Fruit fly (Drosophila melanogaster) whole organism, prepupa: ENCODE measurements around the gene Ts.
A peak's percentile ranks its signal among the peaks of the same experiment; 100 is the strongest.

ENCODE experiments used
- Blimp-1 ChIP-seq: fragments of 200-800 bp; sonication (Bioruptor generic); optimal IDR thresholded peaks from 3 replicates; lab custom pipeline; 2017; ENCODE audit warnings: missing biosample characterization, missing genetic modification characterization, mild to moderate bottlenecking, moderate library complexity, missing genetic modification reagents
- CG10631 ChIP-seq: fragments of 200-800 bp; sonication (Bioruptor generic); optimal IDR thresholded peaks from 2 replicates; lab custom pipeline; 2016; ENCODE audit warnings: missing biosample characterization, missing genetic modification characterization
- CG11762 ChIP-seq: fragments of 200-800 bp; sonication (Bioruptor generic); optimal IDR thresholded peaks from 3 replicates; lab custom pipeline; 2016; ENCODE audit warnings: missing biosample characterization, missing genetic modification characterization; ENCODE audit not compliant: insufficient read depth
- CG15336 ChIP-seq: fragments of 200-800 bp; sonication (Bioruptor generic); IDR thresholded peaks from 2 replicates; pipeline ENCODE4 v1.3.6; 2022; ENCODE audit warnings: missing biosample characterization, missing genetic modification characterization
- CG16779 ChIP-seq: fragments of 200-800 bp; sonication (Bioruptor generic); optimal IDR thresholded peaks from 3 replicates; lab custom pipeline; 2017; ENCODE audit warnings: missing biosample characterization, mild to moderate bottlenecking, missing genetic modification characterization
- CG3032 ChIP-seq: fragments of 200-800 bp; optimal IDR thresholded peaks from 2 replicates; lab custom pipeline; 2019; ENCODE audit warnings: missing biosample characterization, mild to moderate bottlenecking, missing genetic modification characterization, moderate library complexity
- CG34406 ChIP-seq: fragments of 200-800 bp; sonication (Bioruptor generic); optimal IDR thresholded peaks from 3 replicates; lab custom pipeline; 2016; ENCODE audit warnings: missing biosample characterization, missing genetic modification characterization
- CG3919 ChIP-seq: fragments of 200-800 bp; sonication (Bioruptor generic); optimal IDR thresholded peaks from 3 replicates; lab custom pipeline; 2016; ENCODE audit warnings: missing biosample characterization, missing genetic modification characterization
- CG4318 ChIP-seq: fragments of 200-800 bp; sonication (Bioruptor generic); optimal IDR thresholded peaks from 3 replicates; lab custom pipeline; 2017; ENCODE audit warnings: missing biosample characterization, mild to moderate bottlenecking, missing genetic modification characterization
- CG6163 ChIP-seq: fragments of 200-800 bp; sonication (Bioruptor generic); IDR thresholded peaks from 3 replicates; pipeline ENCODE4 v1.3.6; 2022; ENCODE audit warnings: missing biosample characterization, missing genetic modification characterization
- CG6276 ChIP-seq: fragments of 200-800 bp; sonication (Bioruptor generic); optimal IDR thresholded peaks from 2 replicates; lab custom pipeline; 2017; ENCODE audit warnings: missing biosample characterization, mild to moderate bottlenecking, missing genetic modification characterization
- CG6792 ChIP-seq: fragments of 200-800 bp; sonication (Bioruptor generic); optimal IDR thresholded peaks from 3 replicates; lab custom pipeline; 2016; ENCODE audit warnings: missing biosample characterization, missing genetic modification characterization
- CG6808 ChIP-seq: fragments of 200-800 bp; sonication (Bioruptor generic); optimal IDR thresholded peaks from 3 replicates; lab custom pipeline; 2017; ENCODE audit warnings: missing biosample characterization, missing genetic modification characterization, mild to moderate bottlenecking, moderate library complexity, missing genetic modification reagents
- CG6854 ChIP-seq: fragments of 200-800 bp; sonication (Bioruptor generic); optimal IDR thresholded peaks from 2 replicates; lab custom pipeline; 2017; ENCODE audit warnings: missing biosample characterization, mild to moderate bottlenecking, missing genetic modification characterization
- CG7368 ChIP-seq: fragments of 200-800 bp; sonication (Bioruptor generic); optimal IDR thresholded peaks from 3 replicates; lab custom pipeline; 2016; ENCODE audit warnings: missing biosample characterization, missing genetic modification characterization
- CG8319 ChIP-seq: fragments of 200-800 bp; sonication (Bioruptor generic); optimal IDR thresholded peaks from 3 replicates; lab custom pipeline; 2016; ENCODE audit warnings: missing biosample characterization, missing genetic modification characterization
- CG8632 ChIP-seq: fragments of 200-800 bp; sonication (Bioruptor generic); optimal IDR thresholded peaks from 3 replicates; lab custom pipeline; 2016; ENCODE audit warnings: missing biosample characterization, missing genetic modification characterization
- CG9139 ChIP-seq: fragments of 200-800 bp; sonication (Bioruptor generic); optimal IDR thresholded peaks from 3 replicates; lab custom pipeline; 2017; ENCODE audit warnings: missing biosample characterization, mild to moderate bottlenecking, missing genetic modification characterization
- Eip93F ChIP-seq: fragments of 200-800 bp; sonication (Bioruptor generic); optimal IDR thresholded peaks from 2 replicates; lab custom pipeline; 2016; ENCODE audit warnings: missing biosample characterization, mild to moderate bottlenecking, missing genetic modification characterization
- Ets21C ChIP-seq: fragments of 200-800 bp; sonication (Bioruptor generic); optimal IDR thresholded peaks from 3 replicates; lab custom pipeline; 2016; ENCODE audit warnings: missing biosample characterization, missing genetic modification characterization
- Ets96B ChIP-seq: fragments of 200-800 bp; optimal IDR thresholded peaks from 2 replicates; lab custom pipeline; 2019; ENCODE audit warnings: missing biosample characterization, mild to moderate bottlenecking, missing genetic modification characterization, moderate library complexity
- Gug ChIP-seq: fragments of 200-800 bp; sonication (Bioruptor generic); IDR thresholded peaks from 2 replicates; pipeline ENCODE4 v1.3.6; 2022; ENCODE audit warnings: missing biosample characterization, missing genetic modification characterization
- Hr38 ChIP-seq: sonication (Bioruptor generic); optimal IDR thresholded peaks from 2 replicates; lab custom pipeline; 2016; ENCODE audit warnings: missing biosample characterization, missing genetic modification characterization
- Hr39 ChIP-seq: fragments of 200-800 bp; sonication (Bioruptor generic); optimal IDR thresholded peaks from 2 replicates; lab custom pipeline; 2016; ENCODE audit warnings: missing biosample characterization, missing genetic modification characterization
- Hr4 ChIP-seq: fragments of 200-800 bp; sonication (Bioruptor generic); optimal IDR thresholded peaks from 3 replicates; lab custom pipeline; 2016; ENCODE audit warnings: missing biosample characterization, missing genetic modification characterization
- Lpt ChIP-seq: fragments of 200-800 bp; sonication (Bioruptor generic); optimal IDR thresholded peaks from 3 replicates; lab custom pipeline; 2016; ENCODE audit warnings: missing biosample characterization, missing genetic modification characterization
- Met ChIP-seq: fragments of 200-800 bp; sonication (Bioruptor generic); optimal IDR thresholded peaks from 3 replicates; lab custom pipeline; 2016; ENCODE audit warnings: missing biosample characterization, missing genetic modification characterization
- Smox ChIP-seq: fragments of 200-800 bp; sonication (Bioruptor generic); optimal IDR thresholded peaks from 3 replicates; lab custom pipeline; 2016; ENCODE audit warnings: missing biosample characterization, missing genetic modification characterization
- Sox102F ChIP-seq: fragments of 200-800 bp; sonication (Bioruptor generic); optimal IDR thresholded peaks from 2 replicates; lab custom pipeline; 2016; ENCODE audit warnings: missing biosample characterization, mild to moderate bottlenecking, missing genetic modification characterization
- Sox14 ChIP-seq: fragments of 200-800 bp; sonication (Bioruptor generic); optimal IDR thresholded peaks from 3 replicates; lab custom pipeline; 2016; ENCODE audit warnings: missing biosample characterization, missing genetic modification characterization
- Sox15 ChIP-seq: fragments of 200-800 bp; sonication (Bioruptor generic); optimal IDR thresholded peaks from 3 replicates; lab custom pipeline; 2016; ENCODE audit warnings: missing biosample characterization, missing genetic modification characterization
- cyc ChIP-seq: fragments of 200-800 bp; sonication (Bioruptor generic); optimal IDR thresholded peaks from 3 replicates; lab custom pipeline; 2016; ENCODE audit warnings: missing biosample characterization, missing genetic modification characterization
- esn ChIP-seq: fragments of 200-800 bp; sonication (Bioruptor generic); optimal IDR thresholded peaks from 2 replicates; lab custom pipeline; 2016; ENCODE audit warnings: missing biosample characterization, mild to moderate bottlenecking, missing genetic modification characterization, moderate library complexity
- fd59A ChIP-seq: fragments of 200-800 bp; sonication (Bioruptor generic); optimal IDR thresholded peaks from 2 replicates; lab custom pipeline; 2017; ENCODE audit warnings: missing biosample characterization, mild to moderate bottlenecking, missing genetic modification characterization, missing genetic modification reagents
- fd85E ChIP-seq: fragments of 200-800 bp; sonication (Bioruptor generic); optimal IDR thresholded peaks from 3 replicates; lab custom pipeline; 2016; ENCODE audit warnings: missing biosample characterization, missing genetic modification characterization
- fkh ChIP-seq: fragments of 200-800 bp; sonication (Bioruptor generic); optimal IDR thresholded peaks from 3 replicates; lab custom pipeline; 2017; ENCODE audit warnings: missing biosample characterization, mild to moderate bottlenecking, missing genetic modification characterization, moderate library complexity
- lz ChIP-seq: fragments of 200-800 bp; sonication (Bioruptor generic); optimal IDR thresholded peaks from 3 replicates; lab custom pipeline; 2016; ENCODE audit warnings: missing biosample characterization, missing genetic modification characterization
- net ChIP-seq: fragments of 200-800 bp; sonication (Bioruptor generic); optimal IDR thresholded peaks from 3 replicates; lab custom pipeline; 2016; ENCODE audit warnings: missing biosample characterization, missing genetic modification characterization
- spab ChIP-seq: fragments of 200-800 bp; sonication (Bioruptor generic); optimal IDR thresholded peaks from 2 replicates; lab custom pipeline; 2017; ENCODE audit warnings: missing biosample characterization, mild to moderate bottlenecking, missing genetic modification characterization, missing genetic modification reagents
- ss ChIP-seq, 2 experiments: fragments of 200-800 bp; sonication (Bioruptor generic); optimal IDR thresholded peaks; 2 replicates in 1 of 2; 3 replicates in 1 of 2; lab custom pipeline; 2017 to 2018; ENCODE audit warnings: mild to moderate bottlenecking in 2 of 2, missing biosample characterization in 2 of 2, missing genetic modification characterization in 2 of 2, moderate library complexity in 1 of 2
- svp ChIP-seq: fragments of 200-800 bp; sonication (Bioruptor generic); peaks from one replicate; lab custom pipeline; 2016; ENCODE audit warnings: missing biosample characterization, missing genetic modification characterization
- vri ChIP-seq: fragments of 200-800 bp; sonication (Bioruptor generic); optimal IDR thresholded peaks from 3 replicates; lab custom pipeline; 2016; ENCODE audit warnings: missing biosample characterization, mild to moderate bottlenecking, missing genetic modification characterization

The Ts gene

DNA sequence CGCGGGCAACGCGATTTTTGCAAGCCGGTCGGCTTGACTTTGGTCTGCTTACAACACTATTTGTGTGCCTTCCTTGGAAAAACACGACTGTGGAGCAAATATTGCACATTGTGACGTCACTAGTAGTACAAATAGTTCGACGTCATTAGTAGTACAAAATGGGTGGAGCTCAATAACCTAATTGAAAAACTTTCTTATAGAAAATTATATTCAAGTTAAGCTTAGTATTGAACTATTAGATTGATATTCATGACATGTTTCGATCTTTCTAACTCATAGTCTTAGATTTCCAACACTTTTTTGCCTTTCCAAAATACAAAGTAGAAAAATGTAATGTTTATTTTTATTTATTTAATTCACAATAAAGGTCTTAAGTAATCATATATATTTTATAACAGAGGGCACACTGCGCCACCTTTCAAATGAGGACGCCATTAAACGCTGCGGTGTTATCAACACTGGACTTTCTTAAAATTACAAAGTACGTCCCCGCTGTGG is 3.0 kb upstream of the Ts start, which contains the start of the genes Rrp1 and gammaTub23C (continued):
- TF ChIP-seq Blimp-1 (GFP tag; lab: Kevin White, UChicago) (peak; percentile 82), Gug (peak; percentile 66), CG3032 (peak; percentile 90), svp (no peak), CG10631 (GFP tag; lab: Kevin White, UChicago) (peak; percentile 94), spab (peak; percentile 84), fkh (peak; percentile 92), Hr38 (GFP tag; lab: Kevin White, UChicago) (no peak), Smox (GFP tag; lab: Kevin White, UChicago) (peak; percentile 85), CG8632 (GFP tag; lab: Kevin White, UChicago) (peak; percentile 90), Ets21C (peak; percentile 80), Hr39 (GFP tag; lab: Kevin White, UChicago) (peak; percentile 88), Met (GFP tag; lab: Kevin White, UChicago) (peak; percentile 84)
- TF ChIP-seq, all 60 proteins: peak for 53

DNA sequence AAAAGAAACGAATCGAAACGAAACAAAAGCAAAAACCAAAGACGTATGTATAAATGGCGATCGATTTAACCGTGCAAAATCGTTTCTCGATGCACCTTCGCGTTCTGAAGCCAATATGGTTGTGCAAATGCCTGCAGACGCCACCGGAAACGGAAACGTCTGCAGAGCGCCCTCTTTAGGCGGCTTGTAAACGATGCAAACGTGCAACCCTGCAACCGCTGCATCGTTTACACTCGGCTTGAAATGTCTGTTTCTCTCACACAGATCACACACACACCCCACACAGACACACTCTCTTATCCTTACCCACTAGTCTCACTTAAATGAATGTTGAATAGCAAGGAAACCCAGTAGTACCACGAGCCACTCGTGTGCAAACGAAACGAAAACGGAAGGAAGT is 2.5 kb downstream of the Ts start:
- TF ChIP-seq CG6163 (GFP tag; lab: Robert Waterston, UW) (0 out of 3 replicates have a peak, but pooled peaks have one; percentile 24), Sox102F (GFP tag; lab: Kevin White, UChicago) (no peak)

DNA sequence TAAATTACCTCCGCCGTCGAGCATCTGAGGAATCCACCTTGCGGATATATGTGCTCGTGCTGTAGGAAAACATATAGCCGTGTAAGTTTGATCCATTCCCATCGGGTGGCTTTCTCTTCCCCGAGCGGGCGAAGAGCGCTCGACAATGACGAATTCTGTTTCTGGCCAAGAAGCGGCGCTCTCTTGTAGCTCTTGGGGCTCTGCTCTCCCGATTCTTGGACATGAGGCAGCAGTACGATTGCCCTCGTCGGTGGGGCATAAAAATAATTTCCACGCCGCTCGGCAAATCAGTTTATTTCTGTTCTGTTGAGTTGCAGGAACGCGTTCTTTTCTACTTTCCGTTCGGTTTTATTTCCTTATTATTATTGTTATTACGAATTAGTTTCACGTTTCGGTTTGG is 10.6 kb downstream of the Ts start:
- TF ChIP-seq CG15336 (GFP tag; lab: Robert Waterston, UW) (peak; percentile 14; the same call in 1 of the 2 replicates), net (GFP tag; lab: Kevin White, UChicago) (no peak), Lpt (no peak), CG4318 (no peak)

- TF ChIP-seq CG6792, result peak; percentile 89
- peak; percentile 84 for TF ChIP-seq CG16779
- TF ChIP-seq Sox102F (GFP tag; lab: Kevin White, UChicago), result peak; percentile 91
- TF ChIP-seq spab, result peak; percentile 86
- peak; percentile 94 for TF ChIP-seq Hr39 (GFP tag; lab: Kevin White, UChicago)
- peak; percentile 95 for TF ChIP-seq esn
- TF ChIP-seq Lpt, result peak; percentile 84
- peak; percentile 91 for TF ChIP-seq CG4318
- TF ChIP-seq Sox14 (GFP tag; lab: Kevin White, UChicago), result peak; percentile 93
- peak; percentile 73 for TF ChIP-seq CG15336 (GFP tag; lab: Robert Waterston, UW)
- peak; percentile 91 for TF ChIP-seq CG3919 (GFP tag; lab: Kevin White, UChicago)
- peak; percentile 95 for TF ChIP-seq cyc (GFP tag; lab: Kevin White, UChicago)
- peak; percentile 86 for TF ChIP-seq CG8632 (GFP tag; lab: Kevin White, UChicago)
- TF ChIP-seq Smox (GFP tag; lab: Kevin White, UChicago), result peak; percentile 90
- no peak for TF ChIP-seq fkh
- no peak for TF ChIP-seq Eip93F
- TF ChIP-seq Blimp-1 (GFP tag; lab: Kevin White, UChicago), result peak; percentile 82
- TF ChIP-seq CG6276 (GFP tag; lab: Kevin White, UChicago), result peak; percentile 90
- peak; percentile 93 for TF ChIP-seq Ets21C
- peak; percentile 56 for TF ChIP-seq fd85E (GFP tag; lab: Kevin White, UChicago)
- peak; percentile 85 for TF ChIP-seq CG34406
- peak; percentile 87 for TF ChIP-seq Ets96B (tag; lab: Kevin White, UChicago)
- TF ChIP-seq CG10631 (GFP tag; lab: Kevin White, UChicago), result peak; percentile 88
- peak; percentile 79 for TF ChIP-seq CG7368 (GFP tag; lab: Kevin White, UChicago)
- TF ChIP-seq Hr4 (GFP tag; lab: Kevin White, UChicago), result peak; percentile 94
- peak; percentile 82 for TF ChIP-seq CG9139 (GFP tag; lab: Kevin White, UChicago)
- TF ChIP-seq vri (GFP tag; lab: Kevin White, UChicago), result peak; percentile 71
- peak; percentile 22 for TF ChIP-seq Hr38 (GFP tag; lab: Kevin White, UChicago)
- TF ChIP-seq CG6854 (GFP tag; lab: Kevin White, UChicago), result peak; percentile 85
- peak; percentile 78; the same call in 2 of the 3 replicates for TF ChIP-seq CG6163 (GFP tag; lab: Robert Waterston, UW)
- peak; percentile 99 for TF ChIP-seq svp
- peak; percentile 91 for TF ChIP-seq CG8319 (GFP tag; lab: Kevin White, UChicago)
- TF ChIP-seq CG6808 (GFP tag; lab: Kevin White, UChicago), result peak; percentile 89
- TF ChIP-seq Sox15 (GFP tag; lab: Kevin White, UChicago), result peak; percentile 89
- peak; percentile 82 to 91 for TF ChIP-seq ss (GFP tag; optimal IDR thresholded peaks at IDR 0.05; lab: Kevin White, UChicago)
- peak; percentile 86 for TF ChIP-seq CG11762 (GFP tag; lab: Kevin White, UChicago)
- peak; percentile 89 for TF ChIP-seq fd59A (GFP tag; lab: Kevin White, UChicago)
- peak; percentile 94 for TF ChIP-seq lz (GFP tag; lab: Kevin White, UChicago)
These were observed 11.8 kb downstream of the Ts start for dm6 chr2L:2957547-2958174.
